Worm (Caenorhabditis elegans) whole organism, L4 larva: ENCODE data around the gene T26C5.4.

Experiments used
- dmd-8 ChIP-seq: fragments of 200-800 bp; sonication (Bioruptor generic); IDR thresholded peaks from 2 replicates; pipeline ENCODE4 v1.3.6; 2022; ENCODE audit warnings: missing genetic modification characterization, missing compliant biosample characterization
- lin-39 ChIP-seq: fragments of 150-350 bp; optimal IDR thresholded peaks from 2 replicates; lab custom pipeline; 2014; ENCODE audit warnings: missing biosample characterization, missing genetic modification reagents, missing genetic modification characterization
- lsy-2 ChIP-seq, 2 experiments: fragments of 150-350 bp in 1 of 2; sonication (generic microtip) in 1 of 2; optimal IDR thresholded peaks; 2 replicates each; lab custom pipeline; 2014 to 2017; ENCODE audit warnings: missing biosample characterization in 2 of 2, missing genetic modification characterization in 2 of 2
- pha-4 ChIP-seq, 2 experiments: fragments of 150-350 bp in 1 of 2; fragments of 200-800 bp in 1 of 2; sonication (Bioruptor generic) in 1 of 2; IDR thresholded peaks in 1 of 2; optimal IDR thresholded peaks in 1 of 2; 2 replicates each; pipeline versions ENCODE4 v1.3.6 to Lab custom; 2014 to 2022; ENCODE audit warnings: missing genetic modification characterization in 2 of 2, missing genetic modification reagents in 2 of 2, missing biosample characterization in 1 of 2, missing compliant biosample characterization in 1 of 2
- rbr-2 ChIP-seq: sonication (generic microtip); optimal IDR thresholded peaks from 2 replicates; lab custom pipeline; 2016; ENCODE audit warnings: missing genotype, missing genetic modification characterization, missing compliant biosample characterization
- spr-3 ChIP-seq: fragments of 200-800 bp; sonication (Bioruptor generic); optimal IDR thresholded peaks from 2 replicates; lab custom pipeline; 2018; ENCODE audit warnings: mild to moderate bottlenecking, missing genetic modification characterization, missing compliant biosample characterization
- tra-1 ChIP-seq: fragments of 200-800 bp; sonication (Bioruptor generic); IDR thresholded peaks from 2 replicates; pipeline ENCODE4 v1.3.6; 2022; ENCODE audit warnings: missing genetic modification reagents, missing genetic modification characterization, missing compliant biosample characterization
- unc-39 ChIP-seq: sonication (generic microtip); optimal IDR thresholded peaks from 2 replicates; lab custom pipeline; 2017; ENCODE audit warnings: missing biosample characterization, missing genetic modification characterization
- ztf-11 ChIP-seq: fragments of 150-350 bp; optimal IDR thresholded peaks from 2 replicates; lab custom pipeline; 2014; ENCODE audit warnings: missing biosample characterization, missing genetic modification characterization

- TF ChIP-seq unc-39 (tag; lab: Kevin White, UChicago) (no peak), lin-39 (tag; lab: Kevin White, UChicago) (no peak), rbr-2 (tag; lab: Kevin White, UChicago) (no peak), pha-4 (GFP tag; IDR thresholded peaks at IDR 0.05; lab: Robert Waterston, UW) (no peak), pha-4 (tag; optimal IDR thresholded peaks at IDR 0.05; lab: Kevin White, UChicago) (no peak), dmd-8 (no peak), ztf-11 (tag; lab: Kevin White, UChicago) (no peak), tra-1 (no peak), lsy-2 (tag; optimal IDR thresholded peaks at IDR 0.05; lab: Kevin White, UChicago) (no peak), spr-3 (GFP tag; lab: Kevin White, UChicago) (no peak)
These were observed 40.2 kb downstream of the T26C5.4 start, which contains the start of gene ZK1067.4 for ce11 chrII:9210076-9210475.
